Fruit fly (Drosophila melanogaster): ENCODE results near the gene CG11151.

Gene CG11151

dm6 chrX:13781739-13782502 lies 42.4 kb downstream of the CG11151 start, which contains the start of the genes CtsB and amrt:
Gene CtsB (minus strand): TSS chrX:13782170.
Gene amrt (plus strand): TSS chrX:13782459.
- TF ChIP-seq CG17359 (tag; optimal IDR thresholded peaks at IDR 0.05) (peak; percentile 85), CG17829 (tag; optimal IDR thresholded peaks at IDR 0.05) (peak; percentile 62), corto (GFP tag; optimal IDR thresholded peaks at IDR 0.05) (no peak), sens (GFP tag) (peak; percentile 92), bcd (GFP tag; optimal IDR thresholded peaks at IDR 0.05) (peak; percentile 35), shn (GFP tag; optimal IDR thresholded peaks at IDR 0.05) (peak; percentile 46), pita (GFP tag; optimal IDR thresholded peaks at IDR 0.05) (no peak), CG34376 (GFP tag; optimal IDR thresholded peaks at IDR 0.05) (peak; percentile 51), CG1792 (GFP tag; optimal IDR thresholded peaks at IDR 0.05) (peak; percentile 42), ranshi (GFP tag; IDR thresholded peaks at IDR 0.05) (no peak), tio (GFP tag; optimal IDR thresholded peaks at IDR 0.05) (no peak), Xbp1 (GFP tag; optimal IDR thresholded peaks at IDR 0.05) (peak; percentile 52), CG1832 (GFP tag; optimal IDR thresholded peaks at IDR 0.05) (no peak), Pdp1 (GFP tag; optimal IDR thresholded peaks at IDR 0.05) (peak; percentile 57 to 61), CG32772 (GFP tag; IDR thresholded peaks at IDR 0.05) (no peak; the same call in 1 of the 2 replicates), Bgb (GFP tag; IDR thresholded peaks at IDR 0.05; ENCODE audit: partially characterized antibody) (peak; percentile 78), scrt (GFP tag; optimal IDR thresholded peaks at IDR 0.05) (no peak), tx (GFP tag; optimal IDR thresholded peaks at IDR 0.05) (no peak), jumu (GFP tag; optimal IDR thresholded peaks at IDR 0.05) (peak; percentile 54), pum (GFP tag; optimal IDR thresholded peaks at IDR 0.05) (peak; percentile 55), CG34422 (GFP tag; IDR thresholded peaks at IDR 0.05) (0 out of 3 replicates have a peak, but pooled peaks have one; percentile 18), chn (GFP tag; optimal IDR thresholded peaks at IDR 0.05) (peak; percentile 31), ato (GFP tag; IDR thresholded peaks at IDR 0.05; ENCODE audit: partially characterized antibody) (peak; percentile 40; the same call in 1 of the 2 replicates), yki (optimal IDR thresholded peaks at IDR 0.05) (no peak), ssp (GFP tag; IDR thresholded peaks at IDR 0.05) (peak; percentile 53; the same call in 1 of the 2 replicates), gem (tag; optimal IDR thresholded peaks at IDR 0.05) (peak; percentile 47), nau (GFP tag; optimal IDR thresholded peaks at IDR 0.05) (no peak), CG15514 (GFP tag; optimal IDR thresholded peaks at IDR 0.05) (peak; percentile 79), CG11085 (GFP tag; IDR thresholded peaks at IDR 0.05) (no peak), CG34224 (GFP tag; IDR thresholded peaks at IDR 0.05; ENCODE audit: partially characterized antibody) (peak; percentile 67; the same call in 2 of the 3 replicates), CG7786 (GFP tag; optimal IDR thresholded peaks at IDR 0.05) (peak; percentile 50), Myb (GFP tag; optimal IDR thresholded peaks at IDR 0.05) (peak; percentile 52), Fer3 (tag; optimal IDR thresholded peaks at IDR 0.05) (peak; percentile 26), CG10979 (tag; optimal IDR thresholded peaks at IDR 0.05) (peak; percentile 38), kay (GFP tag; optimal IDR thresholded peaks at IDR 0.05) (peak; percentile 28), esg (GFP tag; conservative IDR thresholded peaks at IDR 0.05) (0 out of 2 replicates have a peak, but pooled peaks have one; percentile 7), stwl (tag; optimal IDR thresholded peaks at IDR 0.05) (peak; percentile 44), CG16815 (GFP tag; optimal IDR thresholded peaks at IDR 0.05) (no peak), CG43689 (GFP tag; IDR thresholded peaks at IDR 0.05) (no peak), Xrp1 (GFP tag; IDR thresholded peaks at IDR 0.05) (peak; percentile 9; the same call in 1 of the 2 replicates), CG12659 (GFP tag; optimal IDR thresholded peaks at IDR 0.05) (peak; percentile 71), gro (GFP tag; optimal IDR thresholded peaks at IDR 0.05) (peak; percentile 61), CG12744 (GFP tag; optimal IDR thresholded peaks at IDR 0.05) (peak; percentile 26), bsh (GFP tag; optimal IDR thresholded peaks at IDR 0.05) (peak; percentile 18 to 58), CG10209 (GFP tag; optimal IDR thresholded peaks at IDR 0.05) (peak; percentile 48), mld (GFP tag; IDR thresholded peaks at IDR 0.05; ENCODE audit: partially characterized antibody) (0 out of 3 replicates have a peak, but pooled peaks have one; percentile 43), gcm (GFP tag; optimal IDR thresholded peaks at IDR 0.05) (peak; percentile 41)
